Fruit fly (Drosophila melanogaster) whole organism, embryonic: ENCODE results near the gene moon.

Source experiments
- Bdp1 ChIP-seq: fragments of 200-800 bp; sonication (Bioruptor generic); optimal IDR thresholded peaks from 3 replicates; lab custom pipeline; 2016; ENCODE audit warnings: missing biosample characterization, missing genetic modification characterization
- CG11247 ChIP-seq: fragments of 200-800 bp; sonication (Bioruptor generic); IDR thresholded peaks from 2 replicates; pipeline ENCODE4 v1.3.6; 2022; ENCODE audit warnings: missing biosample characterization, missing genetic modification characterization
- CG13123 ChIP-seq: fragments of 200-800 bp; sonication (Bioruptor generic); optimal IDR thresholded peaks from 2 replicates; lab custom pipeline; 2016; ENCODE audit warnings: missing biosample characterization, missing genetic modification characterization
- CG14710 ChIP-seq: fragments of 200-800 bp; sonication (Bioruptor generic); optimal IDR thresholded peaks from 3 replicates; lab custom pipeline; 2019; ENCODE audit warnings: missing biosample characterization, mild to moderate bottlenecking, missing genetic modification characterization, moderate library complexity
- CG15269 ChIP-seq: fragments of 200-800 bp; sonication (Bioruptor generic); optimal IDR thresholded peaks from 2 replicates; lab custom pipeline; 2018; ENCODE audit warnings: missing biosample characterization, mild to moderate bottlenecking, missing genetic modification characterization, moderate library complexity
- CG17328 ChIP-seq: fragments of 200-800 bp; sonication (Bioruptor generic); IDR thresholded peaks from 2 replicates; pipeline ENCODE4 v1.3.6; 2022; ENCODE audit warnings: missing biosample characterization, missing genetic modification characterization
- CG17361 ChIP-seq: fragments of 200-800 bp; sonication (Bioruptor generic); IDR thresholded peaks from 3 replicates; pipeline ENCODE4 v1.3.6; 2022; ENCODE audit warnings: missing biosample characterization, missing genetic modification characterization
- CG18476 ChIP-seq: fragments of 200-800 bp; sonication (Bioruptor generic); optimal IDR thresholded peaks from 2 replicates; lab custom pipeline; 2016; ENCODE audit warnings: missing biosample characterization, mild to moderate bottlenecking, missing genetic modification characterization
- CG4282 ChIP-seq: fragments of 200-800 bp; sonication (Bioruptor generic); optimal IDR thresholded peaks from 2 replicates; lab custom pipeline; 2016; ENCODE audit warnings: missing biosample characterization, missing genetic modification characterization
- CG6272 ChIP-seq: fragments of 200-800 bp; sonication (Bioruptor generic); IDR thresholded peaks from 2 replicates; pipeline ENCODE4 v1.3.6; 2022; ENCODE audit warnings: missing biosample characterization, missing genetic modification characterization
- CG6854 ChIP-seq: fragments of 200-800 bp; sonication (Bioruptor generic); optimal IDR thresholded peaks from 3 replicates; lab custom pipeline; 2017; ENCODE audit warnings: missing biosample characterization, mild to moderate bottlenecking, missing genetic modification characterization
- CG7372 ChIP-seq: fragments of 200-800 bp; sonication (Bioruptor generic); IDR thresholded peaks from 2 replicates; pipeline ENCODE4 v1.3.6; 2022; ENCODE audit warnings: missing biosample characterization, missing genetic modification characterization
- CG8478 ChIP-seq: fragments of >200 bp; optimal IDR thresholded peaks from 2 replicates; lab custom pipeline; 2018
- CG9609 ChIP-seq: fragments of 200-800 bp; sonication (Bioruptor generic); optimal IDR thresholded peaks from 3 replicates; lab custom pipeline; 2016; ENCODE audit warnings: missing biosample characterization, missing genetic modification characterization
- CG9727 ChIP-seq: fragments of 200-800 bp; sonication (Bioruptor generic); optimal IDR thresholded peaks from 3 replicates; lab custom pipeline; 2017; ENCODE audit warnings: missing biosample characterization, mild to moderate bottlenecking, missing genetic modification characterization
- CG9876 ChIP-seq: fragments of 200-800 bp; sonication (Bioruptor generic); optimal IDR thresholded peaks from 2 replicates; lab custom pipeline; 2016; ENCODE audit warnings: missing biosample characterization, missing genetic modification characterization
- CoRest ChIP-seq: fragments of 200-800 bp; sonication (Bioruptor generic); optimal IDR thresholded peaks from 3 replicates; lab custom pipeline; 2018; ENCODE audit warnings: missing biosample characterization, mild to moderate bottlenecking, missing genetic modification characterization, moderate library complexity
- Deaf1 ChIP-seq: fragments of 200-800 bp; optimal IDR thresholded peaks from 3 replicates; lab custom pipeline; 2019; ENCODE audit warnings: missing biosample characterization, mild to moderate bottlenecking, missing genetic modification characterization, moderate library complexity
- E2f1 ChIP-seq: fragments of 200-800 bp; sonication (Bioruptor generic); IDR thresholded peaks from 2 replicates; pipeline ENCODE4 v1.3.6; 2022; ENCODE audit warnings: missing biosample characterization, missing genetic modification characterization
- Fer2 ChIP-seq: fragments of 200-800 bp; sonication (Bioruptor generic); optimal IDR thresholded peaks from 2 replicates; lab custom pipeline; 2018; ENCODE audit warnings: missing biosample characterization, mild to moderate bottlenecking, missing genetic modification characterization, moderate library complexity
- Hey ChIP-seq: fragments of 200-800 bp; sonication (Bioruptor generic); optimal IDR thresholded peaks from 3 replicates; lab custom pipeline; 2018; ENCODE audit warnings: missing biosample characterization, mild to moderate bottlenecking, missing genetic modification characterization
- Hr3 ChIP-seq: fragments of 200-800 bp; sonication (Bioruptor generic); optimal IDR thresholded peaks from 3 replicates; lab custom pipeline; 2016; ENCODE audit warnings: missing biosample characterization, missing genetic modification characterization
- Hr51 ChIP-seq, 2 experiments: fragments of 200-800 bp; sonication (Bioruptor generic); optimal IDR thresholded peaks; 2 replicates in 1 of 2; 3 replicates in 1 of 2; lab custom pipeline; 2016 to 2018; ENCODE audit warnings: missing biosample characterization in 2 of 2, missing genetic modification characterization in 2 of 2, mild to moderate bottlenecking in 1 of 2, moderate library complexity in 1 of 2
- Nf-YC ChIP-seq: fragments of 200-800 bp; optimal IDR thresholded peaks from 3 replicates; lab custom pipeline; 2019; ENCODE audit warnings: missing biosample characterization, mild to moderate bottlenecking, missing genetic modification characterization, moderate library complexity
- Ravus ChIP-seq: fragments of 200-800 bp; sonication (Bioruptor generic); IDR thresholded peaks from 2 replicates; pipeline ENCODE4 v1.3.6; 2022; ENCODE audit warnings: missing biosample characterization, missing genetic modification characterization
- Six4 ChIP-seq: fragments of 200-800 bp; sonication (Bioruptor generic); optimal IDR thresholded peaks from 2 replicates; lab custom pipeline; 2016; ENCODE audit warnings: missing biosample characterization, missing genetic modification characterization
- Xrp1 ChIP-seq: fragments of 200-800 bp; sonication (Bioruptor generic); IDR thresholded peaks from 2 replicates; pipeline ENCODE4 v1.3.6; 2022; ENCODE audit warnings: missing biosample characterization, missing genetic modification characterization
- ab ChIP-seq: fragments of 200-800 bp; sonication (Bioruptor generic); optimal IDR thresholded peaks from 2 replicates; lab custom pipeline; 2016; ENCODE audit warnings: missing biosample characterization, missing genetic modification characterization
- abd-A ChIP-seq: fragments of 200-800 bp; sonication (Bioruptor generic); optimal IDR thresholded peaks from 3 replicates; lab custom pipeline; 2019; ENCODE audit warnings: missing biosample characterization, mild to moderate bottlenecking, missing genetic modification characterization, moderate library complexity
- ac ChIP-seq: fragments of 200-800 bp; sonication (Bioruptor generic); optimal IDR thresholded peaks from 3 replicates; lab custom pipeline; 2017; ENCODE audit warnings: missing biosample characterization, mild to moderate bottlenecking, missing genetic modification characterization
- ap ChIP-seq: fragments of 200-800 bp; sonication (Bioruptor generic); IDR thresholded peaks from 2 replicates; pipeline ENCODE4 v1.3.6; 2022; ENCODE audit warnings: missing biosample characterization, missing genetic modification characterization
- br ChIP-seq: fragments of >200 bp; optimal IDR thresholded peaks from 2 replicates; lab custom pipeline; 2017
- bsh ChIP-seq, 2 experiments: fragments of 200-800 bp; sonication (Bioruptor generic); optimal IDR thresholded peaks; 2 replicates each; lab custom pipeline; 2017 to 2018; ENCODE audit warnings: mild to moderate bottlenecking in 2 of 2, missing biosample characterization in 2 of 2, missing genetic modification characterization in 2 of 2, moderate library complexity in 1 of 2
- cad ChIP-seq: fragments of >200 bp; optimal IDR thresholded peaks from 2 replicates; lab custom pipeline; 2017; ENCODE audit warnings: missing biosample characterization, missing genetic modification characterization
- caup ChIP-seq: fragments of 200-800 bp; sonication (Bioruptor generic); optimal IDR thresholded peaks from 3 replicates; lab custom pipeline; 2017; ENCODE audit warnings: missing biosample characterization, mild to moderate bottlenecking, missing genetic modification characterization, moderate library complexity; ENCODE audit not compliant: severe bottlenecking
- dysf ChIP-seq: fragments of 200-800 bp; sonication (Bioruptor generic); IDR thresholded peaks from 3 replicates; pipeline ENCODE4 v1.3.6; 2022; ENCODE audit warnings: missing biosample characterization, missing genetic modification characterization
- emc ChIP-seq: fragments of 200-800 bp; sonication (Bioruptor generic); optimal IDR thresholded peaks from 2 replicates; lab custom pipeline; 2016; ENCODE audit warnings: missing biosample characterization, missing genetic modification characterization
- gem ChIP-seq: fragments of 200-800 bp; sonication (Bioruptor generic); optimal IDR thresholded peaks from 2 replicates; lab custom pipeline; 2019; ENCODE audit warnings: missing biosample characterization, mild to moderate bottlenecking, missing genetic modification characterization, moderate library complexity
- gro ChIP-seq: fragments of 200-800 bp; sonication (Bioruptor generic); optimal IDR thresholded peaks from 2 replicates; lab custom pipeline; 2016; ENCODE audit warnings: missing biosample characterization, missing genetic modification characterization
- hb ChIP-seq: fragments of 200-800 bp; sonication (Bioruptor generic); IDR thresholded peaks from 3 replicates; pipeline ENCODE4 v1.3.6; 2022; ENCODE audit warnings: missing biosample characterization, missing genetic modification characterization; ENCODE audit not compliant: partially characterized antibody
- inv ChIP-seq: fragments of 200-800 bp; sonication (Bioruptor generic); IDR thresholded peaks from 2 replicates; pipeline ENCODE4 v1.3.6; 2022; ENCODE audit warnings: missing biosample characterization, missing genetic modification characterization; ENCODE audit not compliant: partially characterized antibody
- knrl ChIP-seq: fragments of 200-800 bp; sonication (Bioruptor generic); IDR thresholded peaks from 3 replicates; pipeline ENCODE4 v1.3.6; 2022; ENCODE audit warnings: missing biosample characterization, missing genetic modification characterization; ENCODE audit not compliant: partially characterized antibody
- mam ChIP-seq: fragments of 200-800 bp; sonication (Bioruptor generic); optimal IDR thresholded peaks from 3 replicates; lab custom pipeline; 2016; ENCODE audit warnings: missing biosample characterization, missing genetic modification characterization
- pho ChIP-seq: fragments of 200-800 bp; sonication (Bioruptor generic); optimal IDR thresholded peaks from 2 replicates; lab custom pipeline; 2016; ENCODE audit warnings: missing biosample characterization, missing genetic modification characterization
- pros ChIP-seq: fragments of 200-800 bp; sonication (Bioruptor generic); optimal IDR thresholded peaks from 3 replicates; lab custom pipeline; 2019; ENCODE audit warnings: missing biosample characterization, mild to moderate bottlenecking, missing genetic modification characterization, moderate library complexity
- row ChIP-seq: fragments of 200-800 bp; sonication (Bioruptor generic); IDR thresholded peaks from 3 replicates; pipeline ENCODE4 v1.3.6; 2022; ENCODE audit warnings: missing biosample characterization, missing genetic modification characterization
- salm ChIP-seq: fragments of 200-800 bp; sonication (Bioruptor generic); optimal IDR thresholded peaks from 2 replicates; lab custom pipeline; 2018; ENCODE audit warnings: missing biosample characterization, mild to moderate bottlenecking, missing genetic modification characterization
- sima ChIP-seq: fragments of 200-800 bp; sonication (Bioruptor generic); optimal IDR thresholded peaks from 2 replicates; lab custom pipeline; 2016; ENCODE audit warnings: missing biosample characterization, missing genetic modification characterization
- slou ChIP-seq: fragments of 200-800 bp; sonication (Bioruptor generic); optimal IDR thresholded peaks from 3 replicates; lab custom pipeline; 2016; ENCODE audit warnings: missing biosample characterization, missing genetic modification characterization
- ssp ChIP-seq: fragments of 200-800 bp; sonication (Bioruptor generic); IDR thresholded peaks from 2 replicates; pipeline ENCODE4 v1.3.6; 2022; ENCODE audit warnings: missing biosample characterization, missing genetic modification characterization
- sug ChIP-seq: fragments of 200-800 bp; optimal IDR thresholded peaks from 2 replicates; lab custom pipeline; 2019; ENCODE audit warnings: missing biosample characterization, mild to moderate bottlenecking, missing genetic modification characterization, moderate library complexity
- tll ChIP-seq, 2 experiments: fragments of 200-800 bp in 1 of 2; fragments of >200 bp in 1 of 2; sonication (Bioruptor generic) in 1 of 2; optimal IDR thresholded peaks; 2 replicates each; lab custom pipeline; 2017 to 2019; ENCODE audit warnings: missing biosample characterization in 2 of 2, missing genetic modification characterization in 2 of 2, mild to moderate bottlenecking in 1 of 2, moderate library complexity in 1 of 2
- vnd ChIP-seq: fragments of 200-800 bp; sonication (Bioruptor generic); IDR thresholded peaks from 3 replicates; pipeline ENCODE4 v1.3.6; 2022; ENCODE audit warnings: missing biosample characterization, missing genetic modification characterization; ENCODE audit not compliant: partially characterized antibody
- zen2 ChIP-seq: fragments of 200-800 bp; sonication (Bioruptor generic); IDR thresholded peaks from 3 replicates; pipeline ENCODE4 v1.3.6; 2022; ENCODE audit warnings: missing biosample characterization, missing genetic modification characterization; ENCODE audit not compliant: partially characterized antibody

The moon gene

DNA sequence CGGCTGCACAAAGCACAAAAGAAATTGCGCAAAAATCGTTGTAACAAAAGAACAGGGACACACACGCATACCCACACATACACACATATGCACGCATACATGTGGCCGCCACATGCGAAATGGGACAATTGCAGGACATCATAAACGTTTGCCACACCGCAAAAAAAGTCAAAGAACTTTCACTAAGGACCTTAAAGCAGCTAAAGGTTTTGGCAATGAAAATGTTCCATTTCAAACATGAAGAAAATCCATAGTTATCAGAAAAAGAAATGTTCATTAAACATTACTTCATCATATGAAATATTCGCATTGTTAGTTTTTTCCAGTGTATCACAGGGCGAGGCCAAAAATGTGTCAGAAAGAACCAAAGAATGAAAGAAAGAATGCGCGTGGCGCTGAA, 9.6 kb upstream of the moon start (continued):
- TF ChIP-seq abd-A (tag; lab: Kevin White, UChicago) (peak; percentile 36), Deaf1 (tag; lab: Kevin White, UChicago) (no peak), Bdp1 (GFP tag; lab: Kevin White, UChicago) (no peak), mam (GFP tag; lab: Kevin White, UChicago) (no peak), ap (no peak), Six4 (no peak), pho (GFP tag; lab: Kevin White, UChicago) (no peak), CG11247 (GFP tag; lab: Robert Waterston, UW) (no peak), CoRest (tag; lab: Kevin White, UChicago) (peak; percentile 6), zen2 (no peak), Fer2 (tag; lab: Kevin White, UChicago) (no peak), CG14710 (tag; lab: Kevin White, UChicago) (peak; percentile 11), CG6854 (GFP tag; lab: Kevin White, UChicago) (no peak), CG7372 (GFP tag; lab: Robert Waterston, UW) (no peak), CG13123 (no peak), Nf-YC (no peak), cad (GFP tag; lab: Kevin White, UChicago) (no peak), CG9727 (no peak), inv (GFP tag; lab: Robert Waterston, UW) (no peak), Xrp1 (peak; percentile 31; the same call in 1 of the 2 replicates), sima (GFP tag; lab: Kevin White, UChicago) (no peak), CG17328 (GFP tag; lab: Robert Waterston, UW) (no peak), hb (no peak), CG4282 (GFP tag; lab: Kevin White, UChicago) (no peak), bsh (GFP tag; optimal IDR thresholded peaks at IDR 0.05; lab: Kevin White, UChicago) (peak in 1 of 2 experiments; percentile 27), dysf (GFP tag; lab: Robert Waterston, UW) (0 out of 3 replicates have a peak, but pooled peaks have one; percentile 37), gem (peak; percentile 50), Hey (no peak), CG9609 (GFP tag; lab: Kevin White, UChicago) (no peak), Ravus (no peak), row (GFP tag; lab: Robert Waterston, UW) (peak; percentile 27; the same call in 1 of the 3 replicates), tll (GFP tag; optimal IDR thresholded peaks at IDR 0.05; lab: Kevin White, UChicago) (no peak), CG8478 (lab: Kevin White, UChicago) (no peak), vnd (no peak), Hr3 (GFP tag; lab: Kevin White, UChicago) (no peak), salm (tag; lab: Kevin White, UChicago) (no peak), Hr51 (GFP tag; optimal IDR thresholded peaks at IDR 0.05; lab: Kevin White, UChicago) (peak in 1 of 2 experiments; percentile 20), slou (GFP tag; lab: Kevin White, UChicago) (no peak), CG6272 (no peak), ab (GFP tag; lab: Kevin White, UChicago) (no peak), E2f1 (GFP tag; lab: Robert Waterston, UW) (no peak)

DNA sequence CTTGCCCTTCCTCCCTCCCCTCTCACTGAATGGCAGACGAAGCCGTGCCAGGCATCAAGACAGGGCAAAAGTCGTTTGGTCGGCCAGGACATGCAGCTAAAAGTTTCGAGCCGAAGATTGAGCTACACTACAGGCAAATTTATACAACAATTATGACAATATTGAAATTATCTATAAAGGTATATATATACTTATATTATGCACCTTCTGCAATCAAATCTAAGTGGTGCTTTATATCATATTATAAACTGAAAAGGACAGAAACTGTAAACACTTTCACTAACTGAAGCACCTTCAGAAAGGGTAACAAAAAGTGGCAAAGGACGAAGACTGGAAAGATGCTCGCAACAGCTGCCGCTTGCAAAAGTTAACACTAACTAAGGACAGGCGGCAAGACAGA, 3.6 kb upstream of the moon start:
- no peak for TF ChIP-seq ssp (GFP tag; lab: Robert Waterston, UW)
- no peak for TF ChIP-seq sug (tag; lab: Kevin White, UChicago)
- TF ChIP-seq CG18476 (GFP tag; lab: Kevin White, UChicago) = no peak
- TF ChIP-seq ac = no peak
- TF ChIP-seq gro = no peak
- no peak for TF ChIP-seq br (lab: Kevin White, UChicago)
- no peak for TF ChIP-seq emc (GFP tag; lab: Kevin White, UChicago)
- peak; percentile 4 for TF ChIP-seq CG15269 (tag; lab: Kevin White, UChicago)
- peak; percentile 27 for TF ChIP-seq pros (GFP tag; lab: Kevin White, UChicago)
- TF ChIP-seq knrl (GFP tag; lab: Robert Waterston, UW) = no peak
- TF ChIP-seq row (GFP tag; lab: Robert Waterston, UW) = peak; percentile 57
- TF ChIP-seq CG9876 (GFP tag; lab: Kevin White, UChicago) = no peak
- 0 out of 3 replicates have a peak, but pooled peaks have one; percentile 26 for TF ChIP-seq CG17361 (GFP tag; lab: Robert Waterston, UW)
- no peak for TF ChIP-seq caup (GFP tag; lab: Kevin White, UChicago)
